Fruit fly (Drosophila melanogaster) S2 (cell line): Measurements from ENCODE around the gene ich.

ENCODE experiments used
- CG8478 ChIP-seq: fragments of >200 bp; optimal IDR thresholded peaks from 2 replicates; lab custom pipeline; 2018
- CTCF ChIP-seq, 2 experiments: fragments of >200 bp; optimal IDR thresholded peaks; 2 replicates each; lab custom pipeline; 2018

ich gene

dm6 chr3R:8958300-8958699, 4.5 kb downstream of the ich start:
- TF ChIP-seq CG8478 (lab: Kevin White, UChicago), result no peak
- TF ChIP-seq CTCF (optimal IDR thresholded peaks at IDR 0.05; lab: Kevin White, UChicago), result no peak

- TF ChIP-seq CTCF (optimal IDR thresholded peaks at IDR 0.05; lab: Kevin White, UChicago) (no peak), CG8478 (lab: Kevin White, UChicago) (no peak)
These were observed 5.1 kb downstream of the ich start for dm6 chr3R:8957739-8958138.

- no peak for TF ChIP-seq CTCF (optimal IDR thresholded peaks at IDR 0.05; lab: Kevin White, UChicago)
- TF ChIP-seq CG8478 (lab: Kevin White, UChicago), result no peak
These were observed 6.5 kb downstream of the ich start for dm6 chr3R:8956333-8956732.

dm6 chr3R:8955359-8955820, 7.4 kb downstream of the ich start:
- TF ChIP-seq CTCF (optimal IDR thresholded peaks at IDR 0.05; lab: Kevin White, UChicago) (no peak), CG8478 (lab: Kevin White, UChicago) (no peak)

- TF ChIP-seq CG8478 (lab: Kevin White, UChicago), result no peak
- no peak for TF ChIP-seq CTCF (optimal IDR thresholded peaks at IDR 0.05; lab: Kevin White, UChicago)
These were observed 8.1 kb downstream of the ich start for dm6 chr3R:8954515-8955358.

dm6 chr3R:8949334-8950066, 13.3 kb downstream of the ich start:
- TF ChIP-seq CTCF (optimal IDR thresholded peaks at IDR 0.05; lab: Kevin White, UChicago) (no peak), CG8478 (lab: Kevin White, UChicago) (no peak)

dm6 chr3R:8948855-8949254, 14.0 kb downstream of the ich start:
- TF ChIP-seq CTCF (optimal IDR thresholded peaks at IDR 0.05; lab: Kevin White, UChicago) (no peak), CG8478 (lab: Kevin White, UChicago) (no peak)

- TF ChIP-seq CG8478 (lab: Kevin White, UChicago) (no peak), CTCF (optimal IDR thresholded peaks at IDR 0.05; lab: Kevin White, UChicago) (no peak)
These were observed 14.9 kb downstream of the ich start for dm6 chr3R:8947757-8948428.

- no peak for TF ChIP-seq CTCF (optimal IDR thresholded peaks at IDR 0.05; lab: Kevin White, UChicago)
- no peak for TF ChIP-seq CG8478 (lab: Kevin White, UChicago)
These were observed 16.4 kb downstream of the ich start for dm6 chr3R:8946429-8946828.

- no peak for TF ChIP-seq CTCF (optimal IDR thresholded peaks at IDR 0.05; lab: Kevin White, UChicago)
- no peak for TF ChIP-seq CG8478 (lab: Kevin White, UChicago)
These were observed 17.1 kb downstream of the ich start for dm6 chr3R:8945502-8946324.

- TF ChIP-seq CG8478 (lab: Kevin White, UChicago) (no peak), CTCF (optimal IDR thresholded peaks at IDR 0.05; lab: Kevin White, UChicago) (peak; percentile 8 to 66)
These were observed 18.0 kb downstream of the ich start, which contains the start of gene CG11964 for dm6 chr3R:8944866-8945265. Gene CG11964, minus strand, starts transcription at chr3R:8945020.

- TF ChIP-seq CTCF (optimal IDR thresholded peaks at IDR 0.05; lab: Kevin White, UChicago) (no peak), CG8478 (lab: Kevin White, UChicago) (no peak)
These were observed 23.1 kb downstream of the ich start for dm6 chr3R:8939750-8940149.

- TF ChIP-seq CTCF (optimal IDR thresholded peaks at IDR 0.05; lab: Kevin White, UChicago), result no peak
- TF ChIP-seq CG8478 (lab: Kevin White, UChicago), result no peak
These were observed 24.1 kb downstream of the ich start, which contains the start of gene ScsbetaA for dm6 chr3R:8938494-8939404. Gene ScsbetaA, plus strand, starts transcription at chr3R:8938724.
